Worm (Caenorhabditis elegans) whole organism, L2 larva: Measurements from ENCODE around the gene lag-1.

Source experiments
- ceh-16 ChIP-seq: fragments of 150-350 bp; optimal IDR thresholded peaks from 2 replicates; lab custom pipeline; 2014; ENCODE audit warnings: missing biosample characterization, missing genetic modification characterization
- ceh-82 ChIP-seq: fragments of 150-350 bp; optimal IDR thresholded peaks from 2 replicates; lab custom pipeline; 2014; ENCODE audit warnings: missing biosample characterization, missing genetic modification characterization
- fos-1 ChIP-seq: fragments of 150-350 bp; optimal IDR thresholded peaks from 2 replicates; lab custom pipeline; 2014; ENCODE audit warnings: missing biosample characterization, missing genetic modification characterization
- nhr-12 ChIP-seq: fragments of 150-350 bp; optimal IDR thresholded peaks from 2 replicates; lab custom pipeline; 2014; ENCODE audit warnings: missing biosample characterization, missing genetic modification characterization
- nhr-21 ChIP-seq: fragments of 150-350 bp; optimal IDR thresholded peaks from 2 replicates; lab custom pipeline; 2014; ENCODE audit warnings: missing biosample characterization, missing genetic modification characterization
- sma-9 ChIP-seq, 2 experiments: fragments of 150-350 bp in 1 of 2; sonication (generic microtip) in 1 of 2; optimal IDR thresholded peaks; 2 replicates each; lab custom pipeline; 2014 to 2016; ENCODE audit warnings: missing genetic modification characterization in 2 of 2, mild to moderate bottlenecking in 1 of 2, missing biosample characterization in 1 of 2, missing compliant biosample characterization in 1 of 2, missing genetic modification reagents in 1 of 2, moderate library complexity in 1 of 2
- snpc-4 ChIP-seq: fragments of 150-350 bp; optimal IDR thresholded peaks from 2 replicates; lab custom pipeline; 2014; ENCODE audit warnings: missing biosample characterization, missing genetic modification characterization

DNA sequence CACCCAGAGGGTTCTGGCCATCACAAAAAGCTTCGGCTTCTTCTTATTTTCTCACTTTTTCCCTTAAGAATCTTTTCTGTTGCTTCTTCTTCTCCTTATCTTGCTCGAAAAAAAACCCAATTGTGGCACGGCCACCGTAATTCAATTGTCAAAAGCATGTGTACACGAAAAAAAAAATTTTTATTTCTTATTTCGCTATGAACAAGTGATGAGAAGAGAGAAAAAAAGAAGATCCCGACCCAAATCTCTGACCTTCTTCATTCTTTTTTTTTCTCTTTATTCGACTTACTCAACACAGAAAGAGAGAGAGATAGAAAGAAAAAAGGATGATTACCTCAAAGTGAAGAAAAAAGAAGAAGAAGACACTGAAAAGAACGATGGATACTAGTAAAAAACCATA, 34.3 kb upstream of the lag-1 start:
- TF ChIP-seq nhr-21 (no peak), nhr-12 (no peak), snpc-4 (tag; lab: Kevin White, UChicago) (no peak), ceh-82 (tag; lab: Kevin White, UChicago) (no peak), ceh-16 (tag; lab: Kevin White, UChicago) (no peak), sma-9 (GFP tag; optimal IDR thresholded peaks at IDR 0.05; lab: Kevin White, UChicago) (no peak), sma-9 (tag; optimal IDR thresholded peaks at IDR 0.05; lab: Kevin White, UChicago) (no peak), fos-1 (tag; lab: Kevin White, UChicago) (no peak)
